Fruit fly (Drosophila melanogaster): ENCODE data around the gene CG9123.

DNA sequence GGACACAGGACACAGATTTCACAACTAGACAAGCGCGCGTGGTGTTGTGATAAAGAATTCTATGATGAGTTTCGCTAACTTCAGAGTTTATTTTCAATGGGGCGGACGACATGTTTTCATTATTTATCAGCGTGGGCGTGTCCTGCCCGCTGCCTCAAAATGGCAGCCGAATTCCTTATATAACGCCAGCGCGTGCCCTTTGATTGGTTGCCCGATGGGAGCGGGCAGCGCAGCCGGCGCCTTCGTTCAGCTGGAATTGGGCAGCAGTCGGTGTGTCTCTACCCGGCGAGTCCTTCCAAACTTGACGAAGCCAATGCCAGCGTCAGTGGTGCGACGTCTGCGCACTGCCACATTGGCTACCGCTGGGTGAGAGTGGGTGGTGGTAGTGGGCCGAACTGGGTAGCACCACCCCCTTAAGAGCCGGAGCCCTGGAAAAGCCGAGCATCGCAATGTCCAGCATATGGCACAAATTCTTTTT lies 37.1 kb upstream of the CG9123 start, which contains the start of gene acj6:
- no peak for TF ChIP-seq psq (GFP tag; optimal IDR thresholded peaks at IDR 0.05)
- TF ChIP-seq fru (GFP tag; optimal IDR thresholded peaks at IDR 0.05), result no peak
- TF ChIP-seq usp (GFP tag; optimal IDR thresholded peaks at IDR 0.05), result no peak
- no peak for TF ChIP-seq foxo (GFP tag; optimal IDR thresholded peaks at IDR 0.05)
- TF ChIP-seq OdsH (GFP tag; optimal IDR thresholded peaks at IDR 0.05), result no peak
- TF ChIP-seq pan (optimal IDR thresholded peaks at IDR 0.05), result no peak
- no peak for TF ChIP-seq Hr78 (GFP tag; optimal IDR thresholded peaks at IDR 0.05)
- no peak for TF ChIP-seq jim (GFP tag; optimal IDR thresholded peaks at IDR 0.05)
- TF ChIP-seq Abd-B (GFP tag; optimal IDR thresholded peaks at IDR 0.05), result no peak
- no peak for TF ChIP-seq h (GFP tag; optimal IDR thresholded peaks at IDR 0.05)
- no peak for TF ChIP-seq Mio (GFP tag; optimal IDR thresholded peaks at IDR 0.05)
- no peak for TF ChIP-seq lola (GFP tag; optimal IDR thresholded peaks at IDR 0.05)
- no peak for TF ChIP-seq brk (GFP tag; optimal IDR thresholded peaks at IDR 0.05)
- no peak for TF ChIP-seq Rel (GFP tag; optimal IDR thresholded peaks at IDR 0.05)
- no peak for TF ChIP-seq Rel (tag; optimal IDR thresholded peaks at IDR 0.05)
